Worm (Caenorhabditis elegans) whole organism, L3 larva: ENCODE data around the gene str-131.

Experiments used
- egl-27 ChIP-seq: sonication (generic microtip); optimal IDR thresholded peaks from 4 replicates; lab custom pipeline; 2017; ENCODE audit warnings: missing biosample characterization, missing genetic modification reagents, missing genetic modification characterization
- elt-2 ChIP-seq: sonication (generic microtip); optimal IDR thresholded peaks from 2 replicates; lab custom pipeline; 2016; ENCODE audit warnings: missing genetic modification reagents, mild to moderate bottlenecking, missing genetic modification characterization, missing compliant biosample characterization
- fkh-10 ChIP-seq: sonication (generic microtip); optimal IDR thresholded peaks from 2 replicates; lab custom pipeline; 2017; ENCODE audit warnings: missing biosample characterization, missing genetic modification reagents, missing genetic modification characterization
- hmg-11 ChIP-seq: sonication (generic microtip); optimal IDR thresholded peaks from 2 replicates; lab custom pipeline; 2016; ENCODE audit warnings: missing genetic modification characterization, missing compliant biosample characterization
- lin-15B ChIP-seq: fragments of 150-350 bp; optimal IDR thresholded peaks from 2 replicates; lab custom pipeline; 2014; ENCODE audit warnings: missing biosample characterization, missing genetic modification characterization
- mdl-1 ChIP-seq: fragments of 150-350 bp; optimal IDR thresholded peaks from 2 replicates; lab custom pipeline; 2014; ENCODE audit warnings: missing biosample characterization, missing genetic modification characterization
- nfya-1 ChIP-seq: sonication (generic microtip); optimal IDR thresholded peaks from 2 replicates; lab custom pipeline; 2017; ENCODE audit warnings: missing genetic modification characterization, mild to moderate bottlenecking, missing compliant biosample characterization, antibody characterized with exemption, moderate library complexity; ENCODE audit not compliant: insufficient read depth
- nhr-11 ChIP-seq: fragments of 150-350 bp; optimal IDR thresholded peaks from 2 replicates; lab custom pipeline; 2014; ENCODE audit warnings: missing biosample characterization, missing genetic modification characterization
- nhr-25 ChIP-seq: sonication (generic microtip); optimal IDR thresholded peaks from 2 replicates; lab custom pipeline; 2017; ENCODE audit warnings: missing biosample characterization, missing genetic modification characterization
- nhr-77 ChIP-seq: fragments of 150-350 bp; optimal IDR thresholded peaks from 2 replicates; lab custom pipeline; 2014; ENCODE audit warnings: missing biosample characterization, missing genetic modification characterization
- sea-2 ChIP-seq: fragments of 150-350 bp; sonication (generic microtip); optimal IDR thresholded peaks from 4 replicates; lab custom pipeline; 2014; ENCODE audit warnings: missing biosample characterization, missing genetic modification reagents, missing genetic modification characterization
- skn-1 ChIP-seq: fragments of 150-350 bp; optimal IDR thresholded peaks from 2 replicates; lab custom pipeline; 2014; ENCODE audit warnings: missing biosample characterization, missing genetic modification characterization
- unc-39 ChIP-seq: sonication (generic microtip); optimal IDR thresholded peaks from 4 replicates; lab custom pipeline; 2017; ENCODE audit warnings: missing biosample characterization, missing genetic modification characterization

ce11 chrV:8067800-8068199 is 13.7 kb downstream of the str-131 start, which contains the start of gene str-140:
- TF ChIP-seq hmg-11 (no peak), unc-39 (tag; lab: Kevin White, UChicago) (no peak), nhr-77 (tag; lab: Kevin White, UChicago) (no peak), elt-2 (tag; lab: Kevin White, UChicago) (no peak), sea-2 (GFP tag; lab: Kevin White, UChicago) (no peak), egl-27 (no peak), nhr-25 (no peak), nfya-1 (no peak), lin-15B (no peak), fkh-10 (GFP tag; lab: Kevin White, UChicago) (no peak), nhr-11 (no peak), skn-1 (tag; lab: Kevin White, UChicago) (no peak), mdl-1 (tag; lab: Kevin White, UChicago) (no peak)
